Worm (Caenorhabditis elegans) whole organism, late embryonic: Measurements from ENCODE around the gene tsp-1.
A peak's percentile ranks its signal among the peaks of the same experiment; 100 is the strongest.

Source experiments
- C08G9.2 ChIP-seq: sonication (generic microtip); optimal IDR thresholded peaks from 2 replicates; lab custom pipeline; 2016; ENCODE audit warnings: mild to moderate bottlenecking, missing genetic modification characterization, moderate library complexity, missing compliant biosample characterization
- F13H6.1 ChIP-seq: sonication (generic microtip); optimal IDR thresholded peaks from 2 replicates; lab custom pipeline; 2016; ENCODE audit warnings: missing genetic modification characterization, missing compliant biosample characterization
- K09A11.1 ChIP-seq: sonication (generic microtip); optimal IDR thresholded peaks from 2 replicates; lab custom pipeline; 2017; ENCODE audit warnings: antibody characterized with exemption, mild to moderate bottlenecking, missing genetic modification characterization, missing compliant biosample characterization; ENCODE audit not compliant: insufficient read depth
- ahr-1 ChIP-seq: sonication (generic microtip); optimal IDR thresholded peaks from 2 replicates; lab custom pipeline; 2016; ENCODE audit warnings: missing genetic modification characterization, missing compliant biosample characterization
- ama-1 ChIP-seq: fragments of 150-350 bp; optimal IDR thresholded peaks from 2 replicates; lab custom pipeline; 2014
- ceh-14 ChIP-seq: sonication (generic microtip); optimal IDR thresholded peaks from 2 replicates; lab custom pipeline; 2016; ENCODE audit warnings: missing genotype, missing genetic modification characterization, missing compliant biosample characterization
- ceh-19 ChIP-seq: fragments of 200-800 bp; sonication (Bioruptor generic); optimal IDR thresholded peaks from 2 replicates; lab custom pipeline; 2018; ENCODE audit warnings: mild to moderate bottlenecking, missing genetic modification characterization, missing compliant biosample characterization
- ceh-2 ChIP-seq: sonication (generic microtip); optimal IDR thresholded peaks from 2 replicates; lab custom pipeline; 2016; ENCODE audit warnings: missing genotype, missing genetic modification characterization, missing compliant biosample characterization
- ceh-24 ChIP-seq: sonication (generic microtip); optimal IDR thresholded peaks from 2 replicates; lab custom pipeline; 2016; ENCODE audit warnings: mild to moderate bottlenecking, missing genetic modification characterization, missing compliant biosample characterization
- ceh-30 ChIP-seq: fragments of 150-350 bp; optimal IDR thresholded peaks from 2 replicates; lab custom pipeline; 2014; ENCODE audit warnings: missing biosample characterization, missing genetic modification characterization
- ceh-31 ChIP-seq: sonication (generic microtip); optimal IDR thresholded peaks from 2 replicates; lab custom pipeline; 2016; ENCODE audit warnings: missing genetic modification characterization, missing compliant biosample characterization
- ceh-34 ChIP-seq: sonication (generic microtip); optimal IDR thresholded peaks from 2 replicates; lab custom pipeline; 2016; ENCODE audit warnings: mild to moderate bottlenecking, missing genetic modification characterization, missing compliant biosample characterization
- ceh-48 ChIP-seq: sonication (generic microtip); optimal IDR thresholded peaks from 2 replicates; lab custom pipeline; 2016; ENCODE audit warnings: missing genetic modification characterization, inconsistent platforms, missing compliant biosample characterization
- ceh-6 ChIP-seq: fragments of 200-800 bp; sonication (Bioruptor generic); optimal IDR thresholded peaks from 2 replicates; lab custom pipeline; 2018; ENCODE audit warnings: mild to moderate bottlenecking, missing genetic modification characterization, missing compliant biosample characterization
- ceh-9 ChIP-seq: sonication (generic microtip); optimal IDR thresholded peaks from 2 replicates; lab custom pipeline; 2016; ENCODE audit warnings: mild to moderate bottlenecking, missing genetic modification characterization, inconsistent platforms, missing compliant biosample characterization
- che-1 ChIP-seq: sonication (generic microtip); optimal IDR thresholded peaks from 2 replicates; lab custom pipeline; 2016; ENCODE audit warnings: mild to moderate bottlenecking, missing genetic modification characterization, missing compliant biosample characterization
- dve-1 ChIP-seq: sonication (generic microtip); optimal IDR thresholded peaks from 2 replicates; lab custom pipeline; 2017; ENCODE audit warnings: antibody characterized with exemption, mild to moderate bottlenecking, missing genetic modification characterization, missing compliant biosample characterization
- elt-2 ChIP-seq: sonication (generic microtip); optimal IDR thresholded peaks from 2 replicates; lab custom pipeline; 2016; ENCODE audit warnings: missing genetic modification reagents, missing genetic modification characterization, missing compliant biosample characterization
- elt-4 ChIP-seq: sonication (generic microtip); optimal IDR thresholded peaks from 2 replicates; lab custom pipeline; 2016; ENCODE audit warnings: missing genetic modification characterization, missing compliant biosample characterization
- ets-4 ChIP-seq: sonication (generic microtip); optimal IDR thresholded peaks from 2 replicates; lab custom pipeline; 2016; ENCODE audit warnings: missing genetic modification characterization, missing compliant biosample characterization
- eyg-1 ChIP-seq: sonication (generic microtip); optimal IDR thresholded peaks from 2 replicates; lab custom pipeline; 2016; ENCODE audit warnings: missing genotype, missing genetic modification characterization, missing compliant biosample characterization
- fax-1 ChIP-seq: sonication (generic microtip); optimal IDR thresholded peaks from 2 replicates; lab custom pipeline; 2016; ENCODE audit warnings: missing genotype, missing genetic modification characterization, missing compliant biosample characterization
- fkh-6 ChIP-seq: sonication (generic microtip); optimal IDR thresholded peaks from 2 replicates; lab custom pipeline; 2016; ENCODE audit warnings: missing genetic modification characterization, missing compliant biosample characterization
- gmeb-2 ChIP-seq: sonication (generic microtip); optimal IDR thresholded peaks from 2 replicates; lab custom pipeline; 2016; ENCODE audit warnings: missing genetic modification characterization, inconsistent platforms, missing compliant biosample characterization
- hlh-8 ChIP-seq: sonication (generic microtip); optimal IDR thresholded peaks from 2 replicates; lab custom pipeline; 2016; ENCODE audit warnings: missing genotype, missing genetic modification characterization, missing compliant biosample characterization
- lim-6 ChIP-seq: sonication (generic microtip); optimal IDR thresholded peaks from 2 replicates; lab custom pipeline; 2016; ENCODE audit warnings: missing genetic modification characterization, missing compliant biosample characterization
- lin-11 ChIP-seq: fragments of 200-800 bp; sonication (Bioruptor generic); optimal IDR thresholded peaks from 2 replicates; lab custom pipeline; 2018; ENCODE audit warnings: mild to moderate bottlenecking, missing genetic modification characterization, missing compliant biosample characterization
- madf-2 ChIP-seq: sonication (generic microtip); optimal IDR thresholded peaks from 2 replicates; lab custom pipeline; 2017; ENCODE audit warnings: missing genetic modification characterization, missing compliant biosample characterization
- mec-3 ChIP-seq: sonication (generic microtip); optimal IDR thresholded peaks from 2 replicates; lab custom pipeline; 2016; ENCODE audit warnings: borderline replicate concordance, missing genetic modification characterization, missing compliant biosample characterization
- npax-4 ChIP-seq: sonication (generic microtip); optimal IDR thresholded peaks from 2 replicates; lab custom pipeline; 2016; ENCODE audit warnings: missing genetic modification characterization, missing compliant biosample characterization
- odd-2 ChIP-seq: sonication (generic microtip); optimal IDR thresholded peaks from 2 replicates; lab custom pipeline; 2017; ENCODE audit warnings: antibody characterized with exemption, mild to moderate bottlenecking, missing genetic modification characterization, missing compliant biosample characterization
- pag-3 ChIP-seq: sonication (generic microtip); optimal IDR thresholded peaks from 2 replicates; lab custom pipeline; 2016; ENCODE audit warnings: missing compliant biosample characterization, missing genetic modification characterization, borderline replicate concordance
- pha-2 ChIP-seq: sonication (generic microtip); optimal IDR thresholded peaks from 2 replicates; lab custom pipeline; 2017; ENCODE audit warnings: mild to moderate bottlenecking, missing genetic modification characterization, missing compliant biosample characterization
- pha-4 ChIP-seq: fragments of 150-350 bp; optimal IDR thresholded peaks from 2 replicates; lab custom pipeline; 2018; ENCODE audit warnings: missing biosample characterization, missing genetic modification reagents, missing genetic modification characterization
- pqm-1 ChIP-seq: sonication (generic microtip); optimal IDR thresholded peaks from 2 replicates; lab custom pipeline; 2016; ENCODE audit warnings: missing genetic modification characterization, missing compliant biosample characterization
- ref-2 ChIP-seq: sonication (generic microtip); optimal IDR thresholded peaks from 2 replicates; lab custom pipeline; 2016; ENCODE audit warnings: missing genetic modification characterization, missing compliant biosample characterization
- rnt-1 ChIP-seq: sonication (generic microtip); optimal IDR thresholded peaks from 2 replicates; lab custom pipeline; 2016; ENCODE audit warnings: missing genetic modification characterization, missing compliant biosample characterization
- sdc-2 ChIP-seq: sonication (generic microtip); optimal IDR thresholded peaks from 2 replicates; lab custom pipeline; 2016; ENCODE audit warnings: missing genotype, missing genetic modification characterization, missing compliant biosample characterization
- sox-2 ChIP-seq: fragments of 200-800 bp; sonication (Bioruptor generic); IDR thresholded peaks from 2 replicates; pipeline ENCODE4 v1.3.6; 2022; ENCODE audit warnings: missing genetic modification reagents, missing genetic modification characterization, missing compliant biosample characterization
- sox-4 ChIP-seq: sonication (generic microtip); optimal IDR thresholded peaks from 2 replicates; lab custom pipeline; 2017; ENCODE audit warnings: mild to moderate bottlenecking, missing genetic modification characterization, inconsistent platforms, missing compliant biosample characterization
- syd-9 ChIP-seq: sonication (generic microtip); optimal IDR thresholded peaks from 2 replicates; lab custom pipeline; 2016; ENCODE audit warnings: mild to moderate bottlenecking, missing genetic modification characterization, moderate library complexity, missing compliant biosample characterization
- unc-3 ChIP-seq, 2 experiments: fragments of 200-800 bp in 1 of 2; sonication (Bioruptor generic) in 1 of 2; sonication (generic microtip) in 1 of 2; conservative IDR thresholded peaks in 1 of 2; optimal IDR thresholded peaks in 1 of 2; 2 replicates each; pipeline versions ENCODE4 v1.3.6 to Lab custom; 2016 to 2022; ENCODE audit warnings: missing compliant biosample characterization in 2 of 2, missing genetic modification characterization in 2 of 2, missing genetic modification reagents in 1 of 2
- unc-42 ChIP-seq: sonication (generic microtip); optimal IDR thresholded peaks from 2 replicates; lab custom pipeline; 2016; ENCODE audit warnings: missing genotype, missing genetic modification characterization, missing compliant biosample characterization
- unc-55 ChIP-seq: sonication (generic microtip); optimal IDR thresholded peaks from 2 replicates; lab custom pipeline; 2017; ENCODE audit warnings: missing biosample characterization, missing genetic modification reagents, missing genetic modification characterization
- unc-86 ChIP-seq: sonication (generic microtip); optimal IDR thresholded peaks from 2 replicates; lab custom pipeline; 2016; ENCODE audit warnings: missing genetic modification characterization, missing compliant biosample characterization
- zip-5 ChIP-seq: sonication (generic microtip); optimal IDR thresholded peaks from 2 replicates; lab custom pipeline; 2016; ENCODE audit warnings: missing genetic modification characterization, missing compliant biosample characterization

The tsp-1 gene

ce11 chrIII:8258045-8258444 is 18.8 kb upstream of the tsp-1 start, which contains the start of gene ncr-2:
ncr-2 (plus strand) TSS chrIII:8258345.
- no peak for TF ChIP-seq syd-9
- TF ChIP-seq ceh-34, result no peak
- TF ChIP-seq ceh-30 (tag; lab: Kevin White, UChicago), result no peak
- TF ChIP-seq ceh-19 (GFP tag; lab: Kevin White, UChicago), result no peak
- no peak for TF ChIP-seq ceh-14 (tag; lab: Kevin White, UChicago)
- TF ChIP-seq ref-2 (tag; lab: Kevin White, UChicago), result no peak
- TF ChIP-seq ceh-24 (tag; lab: Kevin White, UChicago), result no peak
- TF ChIP-seq C08G9.2 (tag; lab: Kevin White, UChicago), result no peak
- TF ChIP-seq zip-5 (tag; lab: Kevin White, UChicago), result no peak
- TF ChIP-seq ceh-6 (GFP tag; lab: Kevin White, UChicago), result no peak
- no peak for TF ChIP-seq sdc-2 (tag; lab: Kevin White, UChicago)
- TF ChIP-seq fax-1 (tag; lab: Kevin White, UChicago), result no peak
- TF ChIP-seq pag-3 (tag; lab: Kevin White, UChicago), result no peak
- no peak for TF ChIP-seq ceh-48 (tag; lab: Kevin White, UChicago)
- TF ChIP-seq unc-86 (tag; lab: Kevin White, UChicago), result no peak
- TF ChIP-seq lin-11 (tag; lab: Kevin White, UChicago), result no peak
- TF ChIP-seq unc-42 (tag; lab: Kevin White, UChicago), result no peak
- TF ChIP-seq npax-4 (tag; lab: Kevin White, UChicago), result no peak

- TF ChIP-seq fkh-6 (no peak), ama-1 (no peak), sox-4 (tag; lab: Kevin White, UChicago) (no peak), pqm-1 (tag; lab: Kevin White, UChicago) (no peak), unc-55 (no peak), K09A11.1 (no peak), pha-2 (tag; lab: Kevin White, UChicago) (no peak), pag-3 (tag; lab: Kevin White, UChicago) (no peak), odd-2 (no peak), hlh-8 (no peak), ceh-24 (tag; lab: Kevin White, UChicago) (no peak), lim-6 (no peak), unc-86 (tag; lab: Kevin White, UChicago) (no peak), che-1 (tag; lab: Kevin White, UChicago) (no peak), ceh-6 (GFP tag; lab: Kevin White, UChicago) (no peak), eyg-1 (tag; lab: Kevin White, UChicago) (no peak), pha-4 (no peak), sox-2 (GFP tag; lab: Robert Waterston, UW) (no peak), ceh-2 (tag; lab: Kevin White, UChicago) (no peak), mec-3 (no peak)
- TF ChIP-seq, all 69 proteins: peak for 0
These were observed 15.7 kb upstream of the tsp-1 start, which contains the start of gene F09G8.5 for ce11 chrIII:8254938-8255337. F09G8.5 (plus strand) TSS chrIII:8254975.

ce11 chrIII:8250007-8250683 is 10.9 kb upstream of the tsp-1 start, which contains the start of gene knl-1:
knl-1 (plus strand) TSS chrIII:8250632.
- no peak for TF ChIP-seq pag-3 (tag; lab: Kevin White, UChicago)
- TF ChIP-seq fax-1 (tag; lab: Kevin White, UChicago), result peak; percentile 69
- peak; percentile 25 for TF ChIP-seq unc-86 (tag; lab: Kevin White, UChicago)
- no peak for TF ChIP-seq dve-1 (tag; lab: Kevin White, UChicago)
- TF ChIP-seq ceh-6 (GFP tag; lab: Kevin White, UChicago), result no peak
- peak; percentile 79 for TF ChIP-seq elt-2 (tag; lab: Kevin White, UChicago)
- TF ChIP-seq sdc-2 (tag; lab: Kevin White, UChicago), result no peak
- TF ChIP-seq rnt-1 (tag; lab: Kevin White, UChicago), result peak; percentile 10
- TF ChIP-seq ceh-30 (tag; lab: Kevin White, UChicago), result no peak
- peak; percentile 1 for TF ChIP-seq lim-6
- TF ChIP-seq syd-9, result no peak
- TF ChIP-seq pha-2 (tag; lab: Kevin White, UChicago), result peak; percentile 40
- peak; percentile 87 for TF ChIP-seq zip-5 (tag; lab: Kevin White, UChicago)
- TF ChIP-seq gmeb-2, result no peak
- TF ChIP-seq F13H6.1 (tag; lab: Kevin White, UChicago), result peak; percentile 2
- TF ChIP-seq ahr-1 (tag; lab: Kevin White, UChicago), result peak; percentile 50
- no peak for TF ChIP-seq ceh-9 (tag; lab: Kevin White, UChicago)
- TF ChIP-seq elt-4 (tag; lab: Kevin White, UChicago), result no peak
- TF ChIP-seq ceh-31 (tag; lab: Kevin White, UChicago), result peak; percentile 89
- TF ChIP-seq madf-2 (tag; lab: Kevin White, UChicago), result peak; percentile 20
- TF ChIP-seq ets-4 (tag; lab: Kevin White, UChicago), result peak; percentile 65
- TF ChIP-seq ceh-14 (tag; lab: Kevin White, UChicago), result peak; percentile 69
- TF ChIP-seq hlh-8, result peak; percentile 65
- TF ChIP-seq ceh-19 (GFP tag; lab: Kevin White, UChicago), result no peak
- no peak for TF ChIP-seq lin-11 (tag; lab: Kevin White, UChicago)
- no peak for TF ChIP-seq unc-3 (GFP tag; conservative IDR thresholded peaks at IDR 0.05; lab: Robert Waterston, UW)
- peak; percentile 21 for TF ChIP-seq unc-3 (tag; optimal IDR thresholded peaks at IDR 0.05; lab: Kevin White, UChicago)
